Fruit fly (Drosophila melanogaster) whole organism, embryonic: ENCODE measurements around the gene CG43658.

Experiments
- ATbp ChIP-seq: fragments of 200-800 bp; sonication (Bioruptor generic); optimal IDR thresholded peaks from 2 replicates; lab custom pipeline; 2017; ENCODE audit warnings: missing biosample characterization, mild to moderate bottlenecking, missing genetic modification characterization, missing genetic modification reagents
- CG1024 ChIP-seq: fragments of 200-800 bp; sonication (Bioruptor generic); IDR thresholded peaks from 2 replicates; pipeline ENCODE4 v1.3.6; 2022; ENCODE audit warnings: missing biosample characterization, missing genetic modification characterization
- CG10543 ChIP-seq: fragments of 200-800 bp; sonication (Bioruptor generic); optimal IDR thresholded peaks from 3 replicates; lab custom pipeline; 2017; ENCODE audit warnings: missing biosample characterization, mild to moderate bottlenecking, missing genetic modification characterization, moderate library complexity
- CG11247 ChIP-seq: fragments of 200-800 bp; sonication (Bioruptor generic); IDR thresholded peaks from 2 replicates; pipeline ENCODE4 v1.3.6; 2022; ENCODE audit warnings: missing biosample characterization, missing genetic modification characterization
- CG14965 ChIP-seq: fragments of 200-800 bp; sonication (Bioruptor generic); optimal IDR thresholded peaks from 2 replicates; lab custom pipeline; 2016; ENCODE audit warnings: missing biosample characterization, missing genetic modification characterization, borderline replicate concordance
- CG15269 ChIP-seq: fragments of 200-800 bp; sonication (Bioruptor generic); optimal IDR thresholded peaks from 2 replicates; lab custom pipeline; 2018; ENCODE audit warnings: missing biosample characterization, mild to moderate bottlenecking, missing genetic modification characterization, moderate library complexity
- CG17359 ChIP-seq: fragments of 200-800 bp; sonication (Bioruptor generic); optimal IDR thresholded peaks from 3 replicates; lab custom pipeline; 2018; ENCODE audit warnings: missing biosample characterization, mild to moderate bottlenecking, missing genetic modification characterization, moderate library complexity
- CG17361 ChIP-seq: fragments of 200-800 bp; sonication (Bioruptor generic); IDR thresholded peaks from 3 replicates; pipeline ENCODE4 v1.3.6; 2022; ENCODE audit warnings: missing biosample characterization, missing genetic modification characterization
- CG18619 ChIP-seq: fragments of 200-800 bp; sonication (Bioruptor generic); optimal IDR thresholded peaks from 3 replicates; lab custom pipeline; 2017; ENCODE audit warnings: missing biosample characterization, mild to moderate bottlenecking, missing genetic modification characterization
- CG31365 ChIP-seq: fragments of 200-800 bp; sonication (Bioruptor generic); optimal IDR thresholded peaks from 2 replicates; lab custom pipeline; 2018; ENCODE audit warnings: missing biosample characterization, mild to moderate bottlenecking, missing genetic modification characterization
- CG32532 ChIP-seq: fragments of 200-800 bp; sonication (Bioruptor generic); IDR thresholded peaks from 2 replicates; pipeline ENCODE4 v1.3.6; 2022; ENCODE audit warnings: missing biosample characterization, missing genetic modification characterization
- CG34224 ChIP-seq: fragments of 200-800 bp; sonication (Bioruptor generic); IDR thresholded peaks from 3 replicates; pipeline ENCODE4 v1.3.6; 2022; ENCODE audit warnings: missing biosample characterization, missing genetic modification characterization; ENCODE audit not compliant: partially characterized antibody
- CG4404 ChIP-seq: fragments of 200-800 bp; sonication (Bioruptor generic); IDR thresholded peaks from 2 replicates; pipeline ENCODE4 v1.3.6; 2022; ENCODE audit warnings: missing biosample characterization, missing genetic modification characterization
- CG6175 ChIP-seq: fragments of 200-800 bp; sonication (Bioruptor generic); IDR thresholded peaks from 3 replicates; pipeline ENCODE4 v1.3.6; 2022; ENCODE audit warnings: missing biosample characterization, missing genetic modification characterization
- CG6272 ChIP-seq: fragments of 200-800 bp; sonication (Bioruptor generic); IDR thresholded peaks from 2 replicates; pipeline ENCODE4 v1.3.6; 2022; ENCODE audit warnings: missing biosample characterization, missing genetic modification characterization
- CG7745 ChIP-seq: fragments of 200-800 bp; sonication (Bioruptor generic); optimal IDR thresholded peaks from 2 replicates; lab custom pipeline; 2018; ENCODE audit warnings: missing biosample characterization, mild to moderate bottlenecking, missing genetic modification characterization, moderate library complexity
- CG8290 ChIP-seq, 3 experiments: fragments of 200-800 bp; sonication (Bioruptor generic); optimal IDR thresholded peaks; 2 replicates each; lab custom pipeline; 2016 to 2019; ENCODE audit warnings: missing biosample characterization in 3 of 3, missing genetic modification characterization in 3 of 3, mild to moderate bottlenecking in 2 of 3, moderate library complexity in 1 of 3
- CG8944 ChIP-seq: fragments of 200-800 bp; sonication (Bioruptor generic); optimal IDR thresholded peaks from 3 replicates; lab custom pipeline; 2016; ENCODE audit warnings: missing biosample characterization, missing genetic modification characterization
- CG9437 ChIP-seq: fragments of 200-800 bp; sonication (Bioruptor generic); optimal IDR thresholded peaks from 2 replicates; lab custom pipeline; 2018; ENCODE audit warnings: missing biosample characterization, mild to moderate bottlenecking, missing genetic modification characterization
- Dek ChIP-seq: fragments of 200-800 bp; sonication (Bioruptor generic); optimal IDR thresholded peaks from 3 replicates; lab custom pipeline; 2019; ENCODE audit warnings: missing biosample characterization, mild to moderate bottlenecking, missing genetic modification characterization, moderate library complexity
- Doc2 ChIP-seq: fragments of 200-800 bp; sonication (Bioruptor generic); IDR thresholded peaks from 2 replicates; pipeline ENCODE4 v1.3.6; 2022; ENCODE audit warnings: missing biosample characterization, missing genetic modification characterization
- Doc3 ChIP-seq: fragments of 200-800 bp; sonication (Bioruptor generic); IDR thresholded peaks from 3 replicates; pipeline ENCODE4 v1.3.6; 2022; ENCODE audit warnings: missing biosample characterization, missing genetic modification characterization; ENCODE audit not compliant: partially characterized antibody
- Eip74EF ChIP-seq, 2 experiments: fragments of 200-800 bp in 1 of 2; fragments of >200 bp in 1 of 2; sonication (Bioruptor generic) in 1 of 2; optimal IDR thresholded peaks; 2 replicates each; lab custom pipeline; 2017 to 2019; ENCODE audit warnings: missing biosample characterization in 2 of 2, missing genetic modification characterization in 2 of 2, mild to moderate bottlenecking in 1 of 2, moderate library complexity in 1 of 2
- HLH54F ChIP-seq: fragments of 200-800 bp; sonication (Bioruptor generic); optimal IDR thresholded peaks from 3 replicates; lab custom pipeline; 2016; ENCODE audit warnings: missing biosample characterization, missing genetic modification characterization
- MBD-R2 ChIP-seq: fragments of 200-800 bp; sonication (Bioruptor generic); IDR thresholded peaks from 2 replicates; pipeline ENCODE4 v1.3.6; 2022; ENCODE audit warnings: missing biosample characterization, missing genetic modification characterization
- Pdp1 ChIP-seq, 2 experiments: fragments of 200-800 bp; sonication (Bioruptor generic); optimal IDR thresholded peaks; 3 replicates each; lab custom pipeline; 2016; ENCODE audit warnings: missing biosample characterization in 2 of 2, missing genetic modification characterization in 2 of 2, mild to moderate bottlenecking in 1 of 2, moderate library complexity in 1 of 2
- Ssrp ChIP-seq: fragments of 200-800 bp; sonication (Bioruptor generic); optimal IDR thresholded peaks from 2 replicates; lab custom pipeline; 2018; ENCODE audit warnings: missing biosample characterization, mild to moderate bottlenecking, missing genetic modification characterization, moderate library complexity
- YL-1 ChIP-seq: fragments of 200-800 bp; sonication (Bioruptor generic); optimal IDR thresholded peaks from 3 replicates; lab custom pipeline; 2017; ENCODE audit warnings: missing biosample characterization, mild to moderate bottlenecking, missing genetic modification characterization
- amos ChIP-seq: fragments of 200-800 bp; sonication (Bioruptor generic); IDR thresholded peaks from 2 replicates; pipeline ENCODE4 v1.3.6; 2022; ENCODE audit warnings: missing biosample characterization, missing genetic modification characterization; ENCODE audit not compliant: partially characterized antibody
- aop ChIP-seq: fragments of 200-800 bp; sonication (Bioruptor generic); IDR thresholded peaks from 2 replicates; pipeline ENCODE4 v1.3.6; 2022; ENCODE audit warnings: missing biosample characterization, missing genetic modification characterization
- ase ChIP-seq: fragments of 200-800 bp; sonication (Bioruptor generic); IDR thresholded peaks from 3 replicates; pipeline ENCODE4 v1.3.6; 2022; ENCODE audit warnings: missing biosample characterization, missing genetic modification characterization
- ato ChIP-seq: fragments of 200-800 bp; sonication (Bioruptor generic); IDR thresholded peaks from 2 replicates; pipeline ENCODE4 v1.3.6; 2022; ENCODE audit warnings: missing biosample characterization, missing genetic modification characterization; ENCODE audit not compliant: partially characterized antibody
- bbx ChIP-seq: fragments of 200-800 bp; sonication (Bioruptor generic); IDR thresholded peaks from 2 replicates; pipeline ENCODE4 v1.3.6; 2022; ENCODE audit warnings: missing biosample characterization, missing genetic modification characterization; ENCODE audit not compliant: partially characterized antibody
- crc ChIP-seq: fragments of 200-800 bp; sonication (Bioruptor generic); optimal IDR thresholded peaks from 2 replicates; lab custom pipeline; 2016; ENCODE audit warnings: missing biosample characterization, missing genetic modification characterization
- cwo ChIP-seq: fragments of 200-800 bp; sonication (Bioruptor generic); optimal IDR thresholded peaks from 3 replicates; lab custom pipeline; 2017; ENCODE audit warnings: missing biosample characterization, missing genetic modification characterization, mild to moderate bottlenecking, moderate library complexity, missing genetic modification reagents
- fd3F ChIP-seq: fragments of 200-800 bp; sonication (Bioruptor generic); optimal IDR thresholded peaks from 2 replicates; lab custom pipeline; 2018; ENCODE audit warnings: missing biosample characterization, mild to moderate bottlenecking, missing genetic modification characterization, moderate library complexity
- gro ChIP-seq: fragments of 200-800 bp; sonication (Bioruptor generic); optimal IDR thresholded peaks from 2 replicates; lab custom pipeline; 2016; ENCODE audit warnings: missing biosample characterization, missing genetic modification characterization
- ham ChIP-seq: fragments of 200-800 bp; sonication (Bioruptor generic); IDR thresholded peaks from 2 replicates; pipeline ENCODE4 v1.3.6; 2022; ENCODE audit warnings: missing biosample characterization, missing genetic modification characterization
- hbn ChIP-seq: fragments of 200-800 bp; sonication (Bioruptor generic); IDR thresholded peaks from 2 replicates; pipeline ENCODE4 v1.3.6; 2022; ENCODE audit warnings: missing biosample characterization, missing genetic modification characterization; ENCODE audit not compliant: partially characterized antibody
- kah ChIP-seq: fragments of 200-800 bp; sonication (Bioruptor generic); optimal IDR thresholded peaks from 2 replicates; lab custom pipeline; 2018; ENCODE audit warnings: missing biosample characterization, mild to moderate bottlenecking, missing genetic modification characterization
- lilli ChIP-seq: fragments of 200-800 bp; sonication (Bioruptor generic); optimal IDR thresholded peaks from 3 replicates; lab custom pipeline; 2016; ENCODE audit warnings: missing biosample characterization, missing genetic modification characterization
- maf-S ChIP-seq: fragments of 200-800 bp; sonication (Bioruptor generic); optimal IDR thresholded peaks from 2 replicates; lab custom pipeline; 2016; ENCODE audit warnings: missing biosample characterization, missing genetic modification characterization
- peb ChIP-seq: fragments of 200-800 bp; sonication (Bioruptor generic); IDR thresholded peaks from 2 replicates; pipeline ENCODE4 v1.3.6; 2022; ENCODE audit warnings: missing biosample characterization, missing genetic modification characterization
- pfk ChIP-seq: fragments of 200-800 bp; sonication (Bioruptor generic); optimal IDR thresholded peaks from 2 replicates; lab custom pipeline; 2018; ENCODE audit warnings: missing biosample characterization, mild to moderate bottlenecking, missing genetic modification characterization, moderate library complexity
- ro ChIP-seq: fragments of 200-800 bp; sonication (Bioruptor generic); IDR thresholded peaks from 2 replicates; pipeline ENCODE4 v1.3.6; 2022; ENCODE audit warnings: missing biosample characterization, missing genetic modification characterization
- seq ChIP-seq: fragments of 200-800 bp; sonication (Bioruptor generic); IDR thresholded peaks from 2 replicates; pipeline ENCODE4 v1.3.6; 2022; ENCODE audit warnings: missing biosample characterization, missing genetic modification characterization
- sima ChIP-seq: fragments of 200-800 bp; sonication (Bioruptor generic); optimal IDR thresholded peaks from 2 replicates; lab custom pipeline; 2016; ENCODE audit warnings: missing biosample characterization, missing genetic modification characterization
- tna ChIP-seq: fragments of 200-800 bp; sonication (Bioruptor generic); IDR thresholded peaks from 2 replicates; pipeline ENCODE4 v1.3.6; 2022; ENCODE audit warnings: missing biosample characterization, missing genetic modification characterization; ENCODE audit not compliant: partially characterized antibody
- trem ChIP-seq: fragments of 200-800 bp; optimal IDR thresholded peaks from 3 replicates; lab custom pipeline; 2019; ENCODE audit warnings: missing biosample characterization, mild to moderate bottlenecking, missing genetic modification characterization, moderate library complexity

CG43658 gene

dm6 chrX:17581606-17582281 lies 20.8 kb upstream of the CG43658 start (continued):
- no peak for TF ChIP-seq CG8290 (GFP tag; optimal IDR thresholded peaks at IDR 0.05; lab: Kevin White, UChicago)
- peak in 1 of 2 experiments; percentile 57 for TF ChIP-seq CG8290 (tag; optimal IDR thresholded peaks at IDR 0.05; lab: Kevin White, UChicago)
- no peak for TF ChIP-seq maf-S (GFP tag; lab: Kevin White, UChicago)
- no peak for TF ChIP-seq ro (GFP tag; lab: Robert Waterston, UW)
- TF ChIP-seq ATbp (GFP tag; lab: Kevin White, UChicago): no peak
- TF ChIP-seq Doc2 (GFP tag; lab: Robert Waterston, UW): no peak
- TF ChIP-seq bbx (GFP tag; lab: Robert Waterston, UW): no peak
- no peak for TF ChIP-seq CG4404 (GFP tag; lab: Robert Waterston, UW)
- no peak for TF ChIP-seq amos (GFP tag; lab: Robert Waterston, UW)
- no peak for TF ChIP-seq CG7745
- TF ChIP-seq CG10543: no peak
- TF ChIP-seq hbn (GFP tag; lab: Robert Waterston, UW): no peak
- TF ChIP-seq Eip74EF (GFP tag; optimal IDR thresholded peaks at IDR 0.05; lab: Kevin White, UChicago): no peak
- no peak for TF ChIP-seq gro (GFP tag; lab: Kevin White, UChicago)
- TF ChIP-seq HLH54F (GFP tag; lab: Kevin White, UChicago): no peak
- TF ChIP-seq cwo: peak; percentile 26
- TF ChIP-seq CG6272 (GFP tag; lab: Robert Waterston, UW): no peak
- TF ChIP-seq CG11247 (GFP tag; lab: Robert Waterston, UW): no peak
- no peak for TF ChIP-seq CG17359 (tag; lab: Kevin White, UChicago)
- no peak for TF ChIP-seq CG8944 (GFP tag; lab: Kevin White, UChicago)
- TF ChIP-seq fd3F (GFP tag; lab: Kevin White, UChicago): no peak
- TF ChIP-seq CG15269: no peak
- TF ChIP-seq CG9437 (GFP tag; lab: Kevin White, UChicago): peak; percentile 17
- no peak for TF ChIP-seq crc
- TF ChIP-seq ato (GFP tag; lab: Robert Waterston, UW): no peak
- 0 out of 2 replicates have a peak, but pooled peaks have one; percentile 4 for TF ChIP-seq CG32532 (GFP tag; lab: Robert Waterston, UW)
- TF ChIP-seq seq (GFP tag; lab: Robert Waterston, UW): no peak
- TF ChIP-seq CG31365: no peak
- no peak for TF ChIP-seq Doc3 (GFP tag; lab: Robert Waterston, UW)
- TF ChIP-seq kah (GFP tag; lab: Kevin White, UChicago): no peak
- no peak for TF ChIP-seq MBD-R2 (GFP tag; lab: Robert Waterston, UW)
- no peak for TF ChIP-seq CG14965
- TF ChIP-seq trem: no peak
- TF ChIP-seq CG6175 (GFP tag; lab: Robert Waterston, UW): no peak
- TF ChIP-seq CG17361: peak; percentile 70; the same call in 2 of the 3 replicates
- TF ChIP-seq pfk (GFP tag; lab: Kevin White, UChicago): no peak
- TF ChIP-seq YL-1 (GFP tag; lab: Kevin White, UChicago): no peak
- no peak for TF ChIP-seq ham (GFP tag; lab: Robert Waterston, UW)
- no peak for TF ChIP-seq sima (GFP tag; lab: Kevin White, UChicago)
- no peak for TF ChIP-seq tna (GFP tag; lab: Robert Waterston, UW)
- TF ChIP-seq lilli (GFP tag; lab: Kevin White, UChicago): no peak
- TF ChIP-seq peb (GFP tag; lab: Robert Waterston, UW): 0 out of 2 replicates have a peak, but pooled peaks have one; percentile 11
- no peak for TF ChIP-seq Dek (tag; lab: Kevin White, UChicago)
- TF ChIP-seq aop (GFP tag; lab: Robert Waterston, UW): no peak
- TF ChIP-seq CG1024 (GFP tag; lab: Robert Waterston, UW): no peak
- TF ChIP-seq CG34224: no peak
- no peak for TF ChIP-seq CG18619 (GFP tag; lab: Kevin White, UChicago)
- peak in 1 of 2 experiments; percentile 23 for TF ChIP-seq Pdp1 (GFP tag; optimal IDR thresholded peaks at IDR 0.05; lab: Kevin White, UChicago)
- peak; percentile 50 for TF ChIP-seq Ssrp (tag; lab: Kevin White, UChicago)
- TF ChIP-seq ase (GFP tag; lab: Robert Waterston, UW): no peak
